Worm (Caenorhabditis elegans) whole organism, young adult: ENCODE results near the gene Y37E11B.6.

Source experiments
- F52B5.7 ChIP-seq: sonication (generic microtip); optimal IDR thresholded peaks from 2 replicates; lab custom pipeline; 2016; ENCODE audit warnings: mild to moderate bottlenecking, missing genetic modification characterization, missing compliant biosample characterization
- F57C9.4 ChIP-seq: sonication (generic microtip); optimal IDR thresholded peaks from 2 replicates; lab custom pipeline; 2017; ENCODE audit warnings: mild to moderate bottlenecking, missing genetic modification characterization, missing compliant biosample characterization
- ama-1 ChIP-seq, 3 experiments: fragments of 150-350 bp in 1 of 3; sonication (generic microtip) in 2 of 3; optimal IDR thresholded peaks; 2 replicates each; lab custom pipeline; 2014 to 2018; ENCODE audit warnings: missing biosample characterization in 2 of 3, missing genetic modification characterization in 2 of 3, missing genetic modification reagents in 2 of 3
- ceh-100 ChIP-seq: fragments of 200-800 bp; sonication (Bioruptor generic); IDR thresholded peaks from 2 replicates; pipeline ENCODE4 v1.3.6; 2022; ENCODE audit warnings: missing genetic modification reagents, missing genetic modification characterization, missing compliant biosample characterization
- dox-1 ChIP-seq: fragments of 200-800 bp; sonication (Bioruptor generic); IDR thresholded peaks from 2 replicates; pipeline ENCODE4 v1.3.6; 2022; ENCODE audit warnings: missing genetic modification reagents, missing genetic modification characterization, missing compliant biosample characterization
- egrh-3 ChIP-seq: fragments of 200-800 bp; sonication (Bioruptor generic); IDR thresholded peaks from 2 replicates; pipeline ENCODE4 v1.3.6; 2022; ENCODE audit warnings: missing genetic modification reagents, missing genetic modification characterization, missing compliant biosample characterization
- snpc-1.3 ChIP-seq: sonication (generic microtip); optimal IDR thresholded peaks from 2 replicates; lab custom pipeline; 2017; ENCODE audit warnings: missing genetic modification characterization, mild to moderate bottlenecking, missing compliant biosample characterization, antibody characterized with exemption, moderate library complexity, missing genotype, missing genetic modification reagents; ENCODE audit not compliant: insufficient read depth
- unc-130 ChIP-seq: sonication (generic microtip); optimal IDR thresholded peaks from 2 replicates; lab custom pipeline; 2016; ENCODE audit warnings: missing genetic modification reagents, missing genetic modification characterization, missing compliant biosample characterization

- no peak for TF ChIP-seq ceh-100 (GFP tag; lab: Robert Waterston, UW)
- no peak for TF ChIP-seq snpc-1.3 (tag; lab: Kevin White, UChicago)
- TF ChIP-seq egrh-3 (GFP tag; lab: Robert Waterston, UW), result peak; percentile 81; the same call in 1 of the 2 replicates
- no peak for TF ChIP-seq F57C9.4 (tag; lab: Kevin White, UChicago)
- TF ChIP-seq unc-130 (GFP tag; lab: Kevin White, UChicago), result no peak
- TF ChIP-seq F52B5.7, result no peak
- no peak for TF ChIP-seq dox-1
- no peak for TF ChIP-seq ama-1 (optimal IDR thresholded peaks at IDR 0.05; lab: Kevin White, UChicago)
- TF ChIP-seq ama-1 (GFP tag; optimal IDR thresholded peaks at IDR 0.05; lab: Kevin White, UChicago), result no peak
These were observed 30.0 kb upstream of the Y37E11B.6 start for ce11 chrIV:3628896-3629641.
